Worm (Caenorhabditis elegans): Measurements from ENCODE around the gene srh-217.
A peak's percentile ranks its signal among the peaks of the same experiment; 100 is the strongest.

The srh-217 gene

ce11 chrV:20163105-20163449, 32.3 kb downstream of the srh-217 start:
- TF ChIP-seq egl-13 (tag; optimal IDR thresholded peaks at IDR 0.05) (no peak), Y116A8C.19 (tag; optimal IDR thresholded peaks at IDR 0.05; ENCODE audit: borderline replicate concordance) (no peak), C34B4.2 (tag; optimal IDR thresholded peaks at IDR 0.05) (no peak), mab-9 (GFP tag; IDR thresholded peaks at IDR 0.05) (no peak), nhr-28 (tag; optimal IDR thresholded peaks at IDR 0.05) (no peak), aly-2 (tag; optimal IDR thresholded peaks at IDR 0.05) (no peak), aha-1 (tag; optimal IDR thresholded peaks at IDR 0.05) (no peak), ztf-4 (tag; optimal IDR thresholded peaks at IDR 0.05) (no peak), ceh-8 (GFP tag; optimal IDR thresholded peaks at IDR 0.05) (no peak)

- TF ChIP-seq efl-1 (optimal IDR thresholded peaks at IDR 0.05) (no peak), efl-1 (GFP tag; optimal IDR thresholded peaks at IDR 0.05 in 1 of 2) (peak in 1 of 2 experiments; percentile 59), zag-1 (tag; optimal IDR thresholded peaks at IDR 0.05) (no peak), nhr-19 (GFP tag; conservative IDR thresholded peaks at IDR 0.05) (no peak), nhr-90 (tag; optimal IDR thresholded peaks at IDR 0.05; ENCODE audit: poor library complexity) (no peak), egl-13 (tag; optimal IDR thresholded peaks at IDR 0.05) (no peak), sptf-1 (tag; optimal IDR thresholded peaks at IDR 0.05) (no peak), nhr-71 (tag; optimal IDR thresholded peaks at IDR 0.05) (peak; percentile 9), isw-1 (GFP tag; IDR thresholded peaks at IDR 0.05) (no peak), swsn-7 (tag; optimal IDR thresholded peaks at IDR 0.05) (no peak), ama-1 (optimal IDR thresholded peaks at IDR 0.05) (peak; percentile 63), tlp-1 (tag; optimal IDR thresholded peaks at IDR 0.05) (no peak), grh-1 (GFP tag; IDR thresholded peaks at IDR 0.05) (no peak), unc-98 (GFP tag; IDR thresholded peaks at IDR 0.05) (no peak), hpl-2 (GFP tag; optimal IDR thresholded peaks at IDR 0.05) (peak; percentile 51), elt-2 (tag; optimal IDR thresholded peaks at IDR 0.05) (peak; percentile 73), pag-3 (tag; optimal IDR thresholded peaks at IDR 0.05; ENCODE audit: borderline replicate concordance, insufficient read depth) (no peak), unc-130 (tag; optimal IDR thresholded peaks at IDR 0.05) (no peak), jun-1 (tag; optimal IDR thresholded peaks at IDR 0.05) (no peak), ceh-88 (GFP tag; IDR thresholded peaks at IDR 0.05) (no peak), lin-13 (GFP tag; optimal IDR thresholded peaks at IDR 0.05) (no peak), zip-4 (GFP tag; optimal IDR thresholded peaks at IDR 0.05) (no peak), dsc-1 (tag; optimal IDR thresholded peaks at IDR 0.05) (no peak), vab-15 (tag; optimal IDR thresholded peaks at IDR 0.05) (no peak), lin-15B (tag; optimal IDR thresholded peaks at IDR 0.05) (no peak), ceh-90 (tag; optimal IDR thresholded peaks at IDR 0.05) (no peak), fkh-10 (GFP tag; optimal IDR thresholded peaks at IDR 0.05) (no peak), tbx-2 (tag; optimal IDR thresholded peaks at IDR 0.05) (no peak), lin-35 (GFP tag; optimal IDR thresholded peaks at IDR 0.05) (peak in 1 of 2 experiments; percentile 60), snpc-4 (tag; optimal IDR thresholded peaks at IDR 0.05) (no peak), C04F5.9 (tag; optimal IDR thresholded peaks at IDR 0.05) (no peak), ets-5 (GFP tag; IDR thresholded peaks at IDR 0.05) (no peak), efl-3 (GFP tag; optimal IDR thresholded peaks at IDR 0.05) (no peak), aly-2 (tag; optimal IDR thresholded peaks at IDR 0.05) (no peak)
Measured at ce11 chrV:20162290-20163104, 32.9 kb downstream of the srh-217 start.
